Fruit fly (Drosophila melanogaster) whole organism, wandering third instar larva: ENCODE results near the gene CG13059.

ENCODE experiments used
- Dfd ChIP-seq: fragments of >200 bp; optimal IDR thresholded peaks from 2 replicates; lab custom pipeline; 2017; ENCODE audit warnings: missing biosample characterization, missing genetic modification characterization
- Hr83 ChIP-seq: fragments of 200-300 bp; sonication (Bioruptor generic); optimal IDR thresholded peaks from 2 replicates; lab custom pipeline; 2016; ENCODE audit warnings: missing biosample characterization, mild to moderate bottlenecking, missing genetic modification characterization, moderate library complexity; ENCODE audit not compliant: poor library complexity, severe bottlenecking
- Jra ChIP-seq: sonication (Bioruptor generic); optimal IDR thresholded peaks from 2 replicates; lab custom pipeline; 2016; ENCODE audit warnings: missing biosample characterization, missing genetic modification characterization
- N ChIP-seq: fragments of >200 bp; optimal IDR thresholded peaks from 2 replicates; lab custom pipeline; 2018; ENCODE audit warnings: missing biosample characterization, missing external identifiers, missing genetic modification characterization
- OdsH ChIP-seq: fragments of 200-800 bp; sonication (Bioruptor generic); optimal IDR thresholded peaks from 2 replicates; lab custom pipeline; 2016; ENCODE audit warnings: missing biosample characterization, mild to moderate bottlenecking, missing genetic modification characterization
- brk ChIP-seq: fragments of 200-800 bp; sonication (Bioruptor generic); optimal IDR thresholded peaks from 2 replicates; lab custom pipeline; 2016; ENCODE audit warnings: missing biosample characterization, mild to moderate bottlenecking, missing genetic modification characterization
- dl ChIP-seq, 2 experiments: fragments of 175-275, 200-275 bp in 1 of 2; fragments of 200-275 bp in 1 of 2; sonication (Bioruptor generic); optimal IDR thresholded peaks; lab custom pipeline; 2018; ENCODE audit warnings: mild to moderate bottlenecking in 2 of 2, missing biosample characterization in 2 of 2, missing genetic modification characterization in 2 of 2, moderate library complexity in 2 of 2; ENCODE audit not compliant: partially characterized antibody in 2 of 2, insufficient read depth in 1 of 2
- fru ChIP-seq: fragments of 200-800 bp; sonication (Bioruptor generic); optimal IDR thresholded peaks from 3 replicates; lab custom pipeline; 2016; ENCODE audit warnings: missing biosample characterization, mild to moderate bottlenecking, missing genetic modification characterization
- h ChIP-seq: fragments of 200-800 bp; sonication (Bioruptor generic); optimal IDR thresholded peaks from 3 replicates; lab custom pipeline; 2016; ENCODE audit warnings: missing biosample characterization, mild to moderate bottlenecking, missing genetic modification characterization
- sv ChIP-seq: fragments of 200-800 bp; sonication (Bioruptor generic); optimal IDR thresholded peaks from 3 replicates; lab custom pipeline; 2016; ENCODE audit warnings: missing biosample characterization, missing genetic modification characterization

DNA sequence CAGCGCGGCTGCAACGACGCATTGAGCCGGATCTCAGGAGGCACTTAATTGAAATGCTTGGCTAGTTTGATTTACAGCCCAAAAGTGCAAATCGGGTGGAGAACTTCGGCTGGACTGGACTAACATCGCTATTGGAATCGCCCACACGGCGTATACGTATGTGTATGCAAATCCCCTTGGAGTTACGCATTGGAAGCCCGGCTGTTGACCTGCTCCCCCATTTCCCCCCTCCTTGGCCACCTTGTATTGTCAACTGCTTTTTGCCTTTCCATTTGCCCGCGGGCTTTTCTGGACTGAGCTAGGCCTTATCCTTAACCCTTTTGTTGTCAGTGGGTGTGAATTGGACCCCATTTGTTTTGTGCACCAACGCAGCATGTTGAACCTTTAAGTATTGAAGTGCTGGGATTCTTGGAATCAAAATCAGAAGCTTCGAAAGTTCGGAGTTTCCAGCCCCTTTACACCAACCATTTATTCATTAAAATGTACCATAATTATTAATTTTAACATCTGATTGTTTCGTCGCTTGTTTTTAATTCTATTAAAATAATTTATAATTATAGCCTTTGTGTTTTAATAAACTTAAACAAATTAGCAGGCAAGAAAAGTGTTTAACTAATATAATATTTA is 48.0 kb upstream of the CG13059 start:
- no peak for TF ChIP-seq brk (GFP tag; lab: Kevin White, UChicago)
- TF ChIP-seq fru (GFP tag; lab: Kevin White, UChicago): no peak
- TF ChIP-seq dl (GFP tag; optimal IDR thresholded peaks at IDR 0.05; lab: Kevin White, UChicago; ENCODE audit: insufficient read depth in 1 of 2, partially characterized antibody in 2 of 2): no peak
- no peak for TF ChIP-seq Dfd
- TF ChIP-seq OdsH (GFP tag; lab: Kevin White, UChicago): no peak
- TF ChIP-seq h: no peak
- TF ChIP-seq Hr83 (GFP tag; lab: Kevin White, UChicago): no peak
- no peak for TF ChIP-seq sv (GFP tag; lab: Kevin White, UChicago)
- no peak for TF ChIP-seq Jra (GFP tag; lab: Kevin White, UChicago)
- no peak for TF ChIP-seq N
